Fruit fly (Drosophila melanogaster) whole organism, wandering third instar larva: ENCODE results near the gene Tektin-C.

Source experiments
- Abd-B ChIP-seq: fragments of >200 bp; optimal IDR thresholded peaks from 2 replicates; lab custom pipeline; 2017; ENCODE audit warnings: missing biosample characterization, missing genetic modification characterization
- N ChIP-seq: fragments of >200 bp; optimal IDR thresholded peaks from 2 replicates; lab custom pipeline; 2018; ENCODE audit warnings: missing biosample characterization, missing external identifiers, missing genetic modification characterization
- ey ChIP-seq: fragments of 200-800 bp; sonication (Bioruptor generic); optimal IDR thresholded peaks from 2 replicates; lab custom pipeline; 2016; ENCODE audit warnings: missing biosample characterization, missing genetic modification characterization
- h ChIP-seq: fragments of 200-800 bp; sonication (Bioruptor generic); optimal IDR thresholded peaks from 3 replicates; lab custom pipeline; 2016; ENCODE audit warnings: missing biosample characterization, mild to moderate bottlenecking, missing genetic modification characterization
- lola ChIP-seq: fragments of >200 bp; optimal IDR thresholded peaks from 2 replicates; lab custom pipeline; 2017; ENCODE audit warnings: missing biosample characterization, missing genetic modification characterization
- pan ChIP-seq: fragments of >200 bp; optimal IDR thresholded peaks from 2 replicates; lab custom pipeline; 2017
- psq ChIP-seq: fragments of 200-800 bp; sonication (Bioruptor generic); optimal IDR thresholded peaks from 3 replicates; lab custom pipeline; 2017; ENCODE audit warnings: missing biosample characterization, mild to moderate bottlenecking, missing genetic modification characterization, moderate library complexity
- usp ChIP-seq: fragments of >200 bp; optimal IDR thresholded peaks from 2 replicates; lab custom pipeline; 2017; ENCODE audit warnings: missing biosample characterization, missing genetic modification characterization

DNA sequence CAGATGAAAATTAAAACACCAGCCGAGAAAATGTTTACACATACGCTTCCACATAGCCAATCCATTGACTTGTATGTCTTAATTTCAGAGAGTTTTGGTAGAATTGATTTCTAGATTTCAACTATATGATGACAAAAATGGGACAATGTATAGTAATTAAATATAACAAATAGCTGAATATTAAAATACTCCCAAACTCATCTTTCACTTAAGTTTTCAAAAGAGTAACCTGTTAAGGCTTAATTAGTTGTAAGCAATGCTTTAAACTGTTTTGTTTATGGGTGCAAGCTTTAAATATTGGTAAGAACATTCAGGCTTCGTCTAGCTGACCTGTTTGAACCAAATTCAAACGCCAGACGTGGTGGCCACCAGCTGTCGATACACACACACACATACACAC, 32.3 kb upstream of the Tektin-C start:
- TF ChIP-seq usp (GFP tag; lab: Kevin White, UChicago) (no peak), psq (GFP tag; lab: Kevin White, UChicago) (no peak), Abd-B (GFP tag; lab: Kevin White, UChicago) (no peak), N (no peak), ey (GFP tag; lab: Kevin White, UChicago) (no peak), h (no peak), lola (no peak), pan (lab: Kevin White, UChicago) (no peak)
